Worm (Caenorhabditis elegans) whole organism, L4 larva: ENCODE results near the gene lntl-1.

Source experiments
- F44E2.7 ChIP-seq: fragments of 200-800 bp; sonication (Bioruptor generic); IDR thresholded peaks from 2 replicates; pipeline ENCODE4 v2.1.2; 2022; ENCODE audit warnings: missing genetic modification characterization, missing compliant biosample characterization
- ama-1 ChIP-seq: fragments of 150-350 bp; optimal IDR thresholded peaks from 2 replicates; lab custom pipeline; 2014; ENCODE audit warnings: inconsistent platforms, mixed read lengths
- ceh-32 ChIP-seq: sonication (generic microtip); optimal IDR thresholded peaks from 2 replicates; lab custom pipeline; 2016; ENCODE audit warnings: mild to moderate bottlenecking, missing genetic modification characterization, missing compliant biosample characterization; ENCODE audit not compliant: poor library complexity
- spr-1 ChIP-seq: sonication (generic microtip); optimal IDR thresholded peaks from 2 replicates; lab custom pipeline; 2016; ENCODE audit warnings: mild to moderate bottlenecking, missing genetic modification characterization, missing compliant biosample characterization

- no peak for TF ChIP-seq F44E2.7 (GFP tag; lab: Robert Waterston, UW)
- TF ChIP-seq spr-1 (tag; lab: Kevin White, UChicago), result no peak
- TF ChIP-seq ama-1 (lab: Kevin White, UChicago), result no peak
- no peak for TF ChIP-seq ceh-32 (tag; lab: Kevin White, UChicago)
Observed at ce11 chrIV:5834182-5834581, 27.3 kb upstream of the lntl-1 start.
